Worm (Caenorhabditis elegans) whole organism, mixed stage, embryonic: ENCODE data around the gene nlp-78.

Source experiments
- M03D4.4 ChIP-seq: sonication (generic microtip); optimal IDR thresholded peaks from 2 replicates; lab custom pipeline; 2017; ENCODE audit warnings: mild to moderate bottlenecking, missing genetic modification characterization, missing compliant biosample characterization
- bed-3 ChIP-seq: fragments of 200-800 bp; sonication (Bioruptor generic); optimal IDR thresholded peaks from 3 replicates; lab custom pipeline; 2018; ENCODE audit warnings: mild to moderate bottlenecking, missing genetic modification characterization, moderate library complexity, missing compliant biosample characterization
- blmp-1 ChIP-seq: fragments of 150-350 bp; optimal IDR thresholded peaks from 2 replicates; lab custom pipeline; 2014; ENCODE audit warnings: missing biosample characterization, missing genetic modification characterization
- ceh-43 ChIP-seq: fragments of 200-800 bp; sonication (Bioruptor generic); optimal IDR thresholded peaks from 2 replicates; lab custom pipeline; 2018; ENCODE audit warnings: mild to moderate bottlenecking, missing genetic modification characterization, moderate library complexity, missing compliant biosample characterization
- ceh-83 ChIP-seq: fragments of 200-800 bp; sonication (Bioruptor generic); optimal IDR thresholded peaks from 2 replicates; lab custom pipeline; 2018; ENCODE audit warnings: mild to moderate bottlenecking, missing genetic modification characterization, missing compliant biosample characterization
- ces-1 ChIP-seq: fragments of 150-350 bp; optimal IDR thresholded peaks from 2 replicates; lab custom pipeline; 2014; ENCODE audit warnings: missing biosample characterization, missing genetic modification reagents, missing genetic modification characterization
- cnd-1 ChIP-seq: fragments of 200-800 bp; sonication (Bioruptor generic); optimal IDR thresholded peaks from 2 replicates; lab custom pipeline; 2018; ENCODE audit warnings: mild to moderate bottlenecking, missing genetic modification characterization, missing compliant biosample characterization
- drap-1 ChIP-seq: fragments of 200-800 bp; sonication (Bioruptor generic); optimal IDR thresholded peaks from 3 replicates; lab custom pipeline; 2018; ENCODE audit warnings: mild to moderate bottlenecking, missing genetic modification characterization, missing compliant biosample characterization
- elt-1 ChIP-seq: sonication (generic microtip); optimal IDR thresholded peaks from 2 replicates; lab custom pipeline; 2017; ENCODE audit warnings: missing genetic modification characterization, mild to moderate bottlenecking, missing compliant biosample characterization, antibody characterized with exemption, moderate library complexity, borderline replicate concordance; ENCODE audit not compliant: insufficient read depth
- elt-3 ChIP-seq: fragments of 150-350 bp; optimal IDR thresholded peaks from 2 replicates; lab custom pipeline; 2014; ENCODE audit warnings: missing biosample characterization, missing genetic modification characterization
- flh-1 ChIP-seq: fragments of 200-800 bp; sonication (Bioruptor generic); optimal IDR thresholded peaks from 2 replicates; lab custom pipeline; 2018; ENCODE audit warnings: mild to moderate bottlenecking, missing genetic modification characterization, moderate library complexity, missing compliant biosample characterization
- hlh-1 ChIP-seq: fragments of 150-350 bp; optimal IDR thresholded peaks from 2 replicates; lab custom pipeline; 2014; ENCODE audit warnings: missing biosample characterization, missing genetic modification reagents, missing genetic modification characterization
- lin-13 ChIP-seq: fragments of 150-350 bp; optimal IDR thresholded peaks from 2 replicates; lab custom pipeline; 2014; ENCODE audit warnings: missing biosample characterization, missing genetic modification characterization
- lin-32 ChIP-seq: fragments of 200-800 bp; sonication (Bioruptor generic); optimal IDR thresholded peaks from 2 replicates; lab custom pipeline; 2018; ENCODE audit warnings: mild to moderate bottlenecking, missing genetic modification characterization, missing compliant biosample characterization
- lsy-2 ChIP-seq: fragments of 150-350 bp; optimal IDR thresholded peaks from 2 replicates; lab custom pipeline; 2014; ENCODE audit warnings: missing biosample characterization, missing genetic modification characterization
- mab-5 ChIP-seq: fragments of 150-350 bp; optimal IDR thresholded peaks from 2 replicates; lab custom pipeline; 2014; ENCODE audit warnings: missing biosample characterization, missing genetic modification characterization
- mep-1 ChIP-seq: fragments of 150-350 bp; optimal IDR thresholded peaks from 2 replicates; lab custom pipeline; 2017; ENCODE audit warnings: missing biosample characterization, missing genetic modification reagents, missing genetic modification characterization, inconsistent platforms
- mls-2 ChIP-seq: sonication (generic microtip); optimal IDR thresholded peaks from 2 replicates; lab custom pipeline; 2016; ENCODE audit warnings: mild to moderate bottlenecking, missing genetic modification characterization, moderate library complexity, missing compliant biosample characterization
- nhr-12 ChIP-seq: fragments of 150-350 bp; optimal IDR thresholded peaks from 2 replicates; lab custom pipeline; 2014; ENCODE audit warnings: missing biosample characterization, missing genetic modification characterization
- nhr-2 ChIP-seq: fragments of 150-350 bp; optimal IDR thresholded peaks from 2 replicates; lab custom pipeline; 2014; ENCODE audit warnings: missing biosample characterization, missing genetic modification characterization
- nhr-237 ChIP-seq: fragments of 150-350 bp; optimal IDR thresholded peaks from 2 replicates; lab custom pipeline; 2014; ENCODE audit warnings: missing biosample characterization, missing genetic modification characterization
- nhr-76 ChIP-seq: sonication (generic microtip); optimal IDR thresholded peaks from 2 replicates; lab custom pipeline; 2017; ENCODE audit warnings: missing biosample characterization, missing genetic modification characterization
- pha-4 ChIP-seq: fragments of 150-350 bp; optimal IDR thresholded peaks from 2 replicates; lab custom pipeline; 2018; ENCODE audit warnings: missing biosample characterization, missing genetic modification reagents, missing genetic modification characterization
- sem-2 ChIP-seq: fragments of 200-800 bp; sonication (Bioruptor generic); optimal IDR thresholded peaks from 2 replicates; lab custom pipeline; 2018; ENCODE audit warnings: mild to moderate bottlenecking, missing genetic modification characterization, missing compliant biosample characterization
- snpc-4 ChIP-seq: fragments of 150-350 bp; optimal IDR thresholded peaks from 2 replicates; lab custom pipeline; 2014; ENCODE audit warnings: missing biosample characterization, missing genetic modification characterization
- sptf-1 ChIP-seq: sonication (generic microtip); optimal IDR thresholded peaks from 2 replicates; lab custom pipeline; 2017; ENCODE audit warnings: mild to moderate bottlenecking, missing genetic modification characterization, moderate library complexity, missing compliant biosample characterization
- tbx-8 ChIP-seq: fragments of 200-800 bp; sonication (Bioruptor generic); optimal IDR thresholded peaks from 2 replicates; lab custom pipeline; 2018; ENCODE audit warnings: mild to moderate bottlenecking, missing genetic modification characterization, moderate library complexity, missing compliant biosample characterization
- unc-120 ChIP-seq: sonication (generic microtip); optimal IDR thresholded peaks from 2 replicates; lab custom pipeline; 2017; ENCODE audit warnings: missing genetic modification characterization, missing compliant biosample characterization; ENCODE audit not compliant: poor library complexity, severe bottlenecking
- unc-39 ChIP-seq: fragments of 150-350 bp; optimal IDR thresholded peaks from 2 replicates; lab custom pipeline; 2014; ENCODE audit warnings: missing biosample characterization, missing genetic modification characterization
- unc-62 ChIP-seq: fragments of 150-350 bp; optimal IDR thresholded peaks from 2 replicates; lab custom pipeline; 2014; ENCODE audit warnings: missing biosample characterization, missing genetic modification reagents, missing genetic modification characterization
- zip-8 ChIP-seq: fragments of 150-350 bp; optimal IDR thresholded peaks from 2 replicates; lab custom pipeline; 2014; ENCODE audit warnings: missing biosample characterization, missing genetic modification characterization
- ztf-11 ChIP-seq: fragments of 150-350 bp; optimal IDR thresholded peaks from 2 replicates; lab custom pipeline; 2014; ENCODE audit warnings: missing biosample characterization, missing genetic modification characterization

nlp-78 gene

DNA sequence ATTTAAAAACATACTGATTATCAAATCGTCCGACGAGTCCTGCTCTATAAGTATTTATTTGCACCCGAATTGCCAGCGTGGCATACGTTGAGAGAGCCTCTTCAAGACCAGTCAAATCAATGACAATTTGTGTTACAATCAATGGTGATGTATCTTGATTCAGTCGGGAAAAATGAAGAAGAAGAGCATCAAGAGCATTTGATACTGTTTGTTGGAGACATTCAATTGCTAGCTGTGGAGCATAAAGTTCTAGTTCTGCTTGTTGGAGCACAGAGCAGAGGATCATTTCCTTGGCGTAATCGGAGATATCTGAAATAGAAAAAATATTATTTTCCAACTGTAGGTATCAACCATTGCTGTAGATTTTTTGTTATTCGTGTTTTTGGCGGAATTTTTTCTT, 37.5 kb downstream of the nlp-78 start:
- no peak for TF ChIP-seq nhr-12 (tag; lab: Kevin White, UChicago)
- no peak for TF ChIP-seq elt-3 (tag; lab: Kevin White, UChicago)
- TF ChIP-seq M03D4.4 (tag; lab: Kevin White, UChicago): no peak
- TF ChIP-seq unc-62 (GFP tag; lab: Kevin White, UChicago): no peak
- TF ChIP-seq mep-1 (tag; lab: Kevin White, UChicago): no peak
- TF ChIP-seq nhr-2 (tag; lab: Kevin White, UChicago): no peak
- no peak for TF ChIP-seq blmp-1 (tag; lab: Kevin White, UChicago)
- TF ChIP-seq drap-1 (GFP tag; lab: Kevin White, UChicago): no peak
- TF ChIP-seq elt-1 (tag; lab: Kevin White, UChicago): no peak
- no peak for TF ChIP-seq ces-1
- TF ChIP-seq tbx-8 (GFP tag; lab: Kevin White, UChicago): no peak
- no peak for TF ChIP-seq snpc-4 (tag; lab: Kevin White, UChicago)
- TF ChIP-seq cnd-1 (tag; lab: Kevin White, UChicago): no peak
- TF ChIP-seq nhr-237 (tag; lab: Kevin White, UChicago): no peak
- no peak for TF ChIP-seq zip-8 (tag; lab: Kevin White, UChicago)

ce11 chrII:9176523-9176922, 40.5 kb downstream of the nlp-78 start:
- TF ChIP-seq mls-2 (tag; lab: Kevin White, UChicago) (no peak), elt-1 (tag; lab: Kevin White, UChicago) (no peak), zip-8 (tag; lab: Kevin White, UChicago) (no peak), pha-4 (tag; lab: Kevin White, UChicago) (no peak), nhr-76 (tag; lab: Kevin White, UChicago) (no peak), sptf-1 (tag; lab: Kevin White, UChicago) (no peak)

ce11 chrII:9177080-9177479, 41.1 kb downstream of the nlp-78 start, which contains the start of the genes sec-5 and pir-1:
TSS of gene sec-5 (minus strand) at chrII:9177152.
TSS of gene pir-1 (plus strand) at chrII:9177300.
- peak; percentile 38 for TF ChIP-seq ceh-43 (GFP tag; lab: Kevin White, UChicago)
- TF ChIP-seq lin-13: peak; percentile 25
- no peak for TF ChIP-seq flh-1 (GFP tag; lab: Kevin White, UChicago)
- peak; percentile 82 for TF ChIP-seq ces-1
- TF ChIP-seq lin-32: no peak
- peak; percentile 42 for TF ChIP-seq mep-1 (tag; lab: Kevin White, UChicago)
- TF ChIP-seq lsy-2 (tag; lab: Kevin White, UChicago): peak; percentile 10

DNA sequence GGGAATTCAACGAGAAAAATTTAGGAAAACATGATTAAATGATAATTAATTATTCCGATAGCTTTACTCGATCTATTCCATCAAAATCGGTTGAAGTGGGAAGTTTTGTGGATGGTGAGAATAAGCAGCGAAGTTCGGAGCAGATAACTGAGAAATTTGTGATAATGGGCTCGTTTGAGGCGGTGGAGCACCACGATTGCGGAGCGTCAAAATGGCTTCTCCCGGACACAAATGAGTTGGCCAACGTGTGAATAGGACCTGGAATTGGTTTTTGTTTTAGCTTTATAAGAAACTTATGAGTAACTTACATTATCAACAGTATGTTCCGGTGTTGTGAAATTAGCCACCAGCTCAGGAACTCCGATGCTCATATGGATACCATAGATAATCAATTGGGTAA, 42.8 kb downstream of the nlp-78 start:
- no peak for TF ChIP-seq elt-3 (tag; lab: Kevin White, UChicago)
- no peak for TF ChIP-seq nhr-12 (tag; lab: Kevin White, UChicago)
- no peak for TF ChIP-seq nhr-237 (tag; lab: Kevin White, UChicago)
- TF ChIP-seq hlh-1: no peak
- no peak for TF ChIP-seq mab-5 (tag; lab: Kevin White, UChicago)
- TF ChIP-seq zip-8 (tag; lab: Kevin White, UChicago): no peak
- no peak for TF ChIP-seq cnd-1 (tag; lab: Kevin White, UChicago)
- no peak for TF ChIP-seq tbx-8 (GFP tag; lab: Kevin White, UChicago)
- TF ChIP-seq flh-1 (GFP tag; lab: Kevin White, UChicago): no peak
- TF ChIP-seq ces-1: no peak
- TF ChIP-seq nhr-76 (tag; lab: Kevin White, UChicago): no peak
- TF ChIP-seq drap-1 (GFP tag; lab: Kevin White, UChicago): no peak
- no peak for TF ChIP-seq pha-4 (tag; lab: Kevin White, UChicago)
- no peak for TF ChIP-seq mls-2 (tag; lab: Kevin White, UChicago)
- no peak for TF ChIP-seq nhr-2 (tag; lab: Kevin White, UChicago)
- TF ChIP-seq unc-120 (tag; lab: Kevin White, UChicago): no peak
- TF ChIP-seq lsy-2 (tag; lab: Kevin White, UChicago): no peak
- no peak for TF ChIP-seq lin-13
- TF ChIP-seq, all 35 proteins: peak for 0

ce11 chrII:9181155-9181554, 45.2 kb downstream of the nlp-78 start:
- TF ChIP-seq tbx-8 (GFP tag; lab: Kevin White, UChicago) (no peak), lin-32 (no peak), blmp-1 (tag; lab: Kevin White, UChicago) (no peak), unc-39 (tag; lab: Kevin White, UChicago) (no peak), nhr-237 (tag; lab: Kevin White, UChicago) (no peak), ztf-11 (no peak), ces-1 (no peak), sem-2 (GFP tag; lab: Kevin White, UChicago) (no peak), mab-5 (tag; lab: Kevin White, UChicago) (no peak), elt-3 (tag; lab: Kevin White, UChicago) (no peak), zip-8 (tag; lab: Kevin White, UChicago) (no peak), ceh-43 (GFP tag; lab: Kevin White, UChicago) (no peak), snpc-4 (tag; lab: Kevin White, UChicago) (no peak), elt-1 (tag; lab: Kevin White, UChicago) (no peak), bed-3 (GFP tag; lab: Kevin White, UChicago) (no peak), M03D4.4 (tag; lab: Kevin White, UChicago) (no peak), ceh-83 (GFP tag; lab: Kevin White, UChicago) (no peak), cnd-1 (tag; lab: Kevin White, UChicago) (no peak), sptf-1 (tag; lab: Kevin White, UChicago) (no peak), lin-13 (no peak)
